Worm (Caenorhabditis elegans): ENCODE results near the gene C09B9.2.
"Not testable (repeated sequence)": the region's sequence is repeated elsewhere in the genome, so short reads cannot be mapped to it uniquely, and the experiment has no call there.

DNA sequence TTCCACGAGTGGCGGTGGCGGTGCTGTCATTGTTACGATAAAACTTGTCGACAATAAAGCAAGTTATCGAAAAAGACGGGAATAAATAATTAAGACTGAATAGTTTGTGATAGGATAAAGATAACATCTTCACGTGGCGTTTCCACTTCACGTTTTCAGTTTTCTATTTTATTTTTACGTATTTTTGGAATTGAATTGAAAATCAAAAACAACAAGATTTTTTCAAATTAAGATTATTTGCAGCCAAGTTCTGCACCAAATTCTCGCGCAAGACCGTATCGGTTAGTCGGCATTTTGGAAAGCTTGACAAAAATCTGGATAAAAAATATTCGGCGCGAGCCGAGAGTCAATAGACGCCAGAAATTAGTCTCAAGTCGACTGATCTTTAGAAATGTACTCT lies 37.8 kb downstream of the C09B9.2 start, which contains the start of gene ttbk-2.2:
- not testable (repeated sequence) for TF ChIP-seq ztf-11 (tag; optimal IDR thresholded peaks at IDR 0.05); pag-3 (tag; optimal IDR thresholded peaks at IDR 0.05; ENCODE audit: borderline replicate concordance, insufficient read depth); ceh-8 (GFP tag; optimal IDR thresholded peaks at IDR 0.05); lin-35 (GFP tag; optimal IDR thresholded peaks at IDR 0.05); dsc-1 (tag; optimal IDR thresholded peaks at IDR 0.05); nhr-90 (tag; optimal IDR thresholded peaks at IDR 0.05; ENCODE audit: poor library complexity); nhr-12 (tag; optimal IDR thresholded peaks at IDR 0.05)

Data from whole organism, L1 larva.